Fruit fly (Drosophila melanogaster): ENCODE measurements around the gene CG31624.

CG31624 gene

dm6 chr2L:21168295-21169159 is 31.6 kb downstream of the CG31624 start, which contains the start of the genes mAcon1, CG43345 and CG43346 (continued):
- peak; percentile 57; the same call in 1 of the 3 replicates for TF ChIP-seq CG34422 (GFP tag; IDR thresholded peaks at IDR 0.05)
- peak; percentile 66; the same call in 1 of the 2 replicates for TF ChIP-seq danr (GFP tag; IDR thresholded peaks at IDR 0.05)
- TF ChIP-seq fd96Cb (tag; optimal IDR thresholded peaks at IDR 0.05): peak; percentile 54
- no peak for TF ChIP-seq pan (optimal IDR thresholded peaks at IDR 0.05)
- no peak for TF ChIP-seq pan (GFP tag; optimal IDR thresholded peaks at IDR 0.05 in 1 of 2, IDR thresholded peaks at IDR 0.05 in 1 of 2)
- TF ChIP-seq pfk (GFP tag; optimal IDR thresholded peaks at IDR 0.05): peak; percentile 6
- no peak for TF ChIP-seq CG3407 (GFP tag; optimal IDR thresholded peaks at IDR 0.05)
- TF ChIP-seq z (GFP tag; IDR thresholded peaks at IDR 0.05): no peak
- TF ChIP-seq CG9609 (GFP tag; optimal IDR thresholded peaks at IDR 0.05): peak; percentile 87
- peak; percentile 86 for TF ChIP-seq bigmax (GFP tag; optimal IDR thresholded peaks at IDR 0.05)
- TF ChIP-seq Ptx1 (GFP tag; IDR thresholded peaks at IDR 0.05): peak; percentile 78
- peak; percentile 94 for TF ChIP-seq pho (GFP tag; optimal IDR thresholded peaks at IDR 0.05)
- TF ChIP-seq CG12659 (GFP tag; optimal IDR thresholded peaks at IDR 0.05): peak; percentile 90
- no peak for TF ChIP-seq jigr1 (GFP tag; IDR thresholded peaks at IDR 0.05)
- TF ChIP-seq dmrt11E (tag; optimal IDR thresholded peaks at IDR 0.05): peak; percentile 73
- TF ChIP-seq Sox100B (GFP tag; optimal IDR thresholded peaks at IDR 0.05): peak; percentile 79
- TF ChIP-seq gfzf (GFP tag; optimal IDR thresholded peaks at IDR 0.05): peak; percentile 39
- peak; percentile 50 for TF ChIP-seq CG13123 (GFP tag; optimal IDR thresholded peaks at IDR 0.05)
- TF ChIP-seq MESR4 (GFP tag; optimal IDR thresholded peaks at IDR 0.05): peak; percentile 27
- TF ChIP-seq CG10366 (GFP tag; IDR thresholded peaks at IDR 0.05): peak; percentile 53
- peak; percentile 48; the same call in 1 of the 3 replicates for TF ChIP-seq zfh1 (GFP tag; IDR thresholded peaks at IDR 0.05)
- peak; percentile 70 for TF ChIP-seq Ssrp (tag; optimal IDR thresholded peaks at IDR 0.05)
- TF ChIP-seq tap (tag; optimal IDR thresholded peaks at IDR 0.05): no peak
- TF ChIP-seq CG3838 (GFP tag; optimal IDR thresholded peaks at IDR 0.05): peak; percentile 45
- peak; percentile 73 for TF ChIP-seq al (GFP tag; IDR thresholded peaks at IDR 0.05)
- peak; percentile 90 for TF ChIP-seq pum (GFP tag; optimal IDR thresholded peaks at IDR 0.05)
- peak; percentile 82 for TF ChIP-seq Max (GFP tag; optimal IDR thresholded peaks at IDR 0.05)
- peak; percentile 83 for TF ChIP-seq B-H2 (GFP tag; optimal IDR thresholded peaks at IDR 0.05)
- TF ChIP-seq CG17612 (GFP tag; IDR thresholded peaks at IDR 0.05): no peak
- peak; percentile 87 for TF ChIP-seq CG13775 (GFP tag; optimal IDR thresholded peaks at IDR 0.05)
- no peak for TF ChIP-seq Trl (optimal IDR thresholded peaks at IDR 0.05)
- peak; percentile 86 for TF ChIP-seq Trl (GFP tag; optimal IDR thresholded peaks at IDR 0.05)
- TF ChIP-seq D19B (GFP tag; optimal IDR thresholded peaks at IDR 0.05): peak; percentile 66
- peak; percentile 85 for TF ChIP-seq Tbp (GFP tag; optimal IDR thresholded peaks at IDR 0.05)
- TF ChIP-seq chif (GFP tag; optimal IDR thresholded peaks at IDR 0.05): peak; percentile 71 to 78
- TF ChIP-seq zen (tag; optimal IDR thresholded peaks at IDR 0.05): peak; percentile 75
- TF ChIP-seq dpn (GFP tag; optimal IDR thresholded peaks at IDR 0.05): peak; percentile 80 to 91
- peak in 1 of 3 experiments; percentile 76 for TF ChIP-seq lola (GFP tag; optimal IDR thresholded peaks at IDR 0.05)
- peak; percentile 55; the same call in 1 of the 3 replicates for TF ChIP-seq CG11560 (tag; IDR thresholded peaks at IDR 0.05)
- TF ChIP-seq Side (GFP tag; optimal IDR thresholded peaks at IDR 0.05): peak; percentile 82
- TF ChIP-seq hkb (optimal IDR thresholded peaks at IDR 0.05): peak; percentile 51
- peak; percentile 72 for TF ChIP-seq hkb (GFP tag; IDR thresholded peaks at IDR 0.05)
- peak; percentile 19; the same call in 1 of the 2 replicates for TF ChIP-seq CG8765 (GFP tag; IDR thresholded peaks at IDR 0.05)
- no peak for TF ChIP-seq CG31365 (tag; optimal IDR thresholded peaks at IDR 0.05)
- peak; percentile 81 for TF ChIP-seq ewg (GFP tag; optimal IDR thresholded peaks at IDR 0.05)
- TF ChIP-seq Spps (tag; optimal IDR thresholded peaks at IDR 0.05): peak; percentile 24
- peak; percentile 88 for TF ChIP-seq CG8944 (GFP tag; optimal IDR thresholded peaks at IDR 0.05)
- peak; percentile 79 for TF ChIP-seq trem (tag; optimal IDR thresholded peaks at IDR 0.05)
- no peak for TF ChIP-seq HLH4C (GFP tag; IDR thresholded peaks at IDR 0.05; ENCODE audit: partially characterized antibody)
